Fruit fly (Drosophila melanogaster) whole organism, prepupa: Measurements from ENCODE around the gene csw.
A peak's percentile ranks its signal among the peaks of the same experiment; 100 is the strongest.

Source experiments
- CG10631 ChIP-seq: fragments of 200-800 bp; sonication (Bioruptor generic); optimal IDR thresholded peaks from 2 replicates; lab custom pipeline; 2016; ENCODE audit warnings: missing biosample characterization, missing genetic modification characterization
- CG10669 ChIP-seq: fragments of 200-800 bp; sonication (Bioruptor generic); optimal IDR thresholded peaks from 3 replicates; lab custom pipeline; 2018; ENCODE audit warnings: missing biosample characterization, mild to moderate bottlenecking, missing genetic modification characterization, moderate library complexity
- CG11294 ChIP-seq: fragments of 200-800 bp; sonication (Bioruptor generic); IDR thresholded peaks from 2 replicates; pipeline ENCODE4 v1.3.6; 2022; ENCODE audit warnings: missing biosample characterization, missing genetic modification characterization
- CG11902 ChIP-seq: fragments of 200-800 bp; sonication (Bioruptor generic); optimal IDR thresholded peaks from 3 replicates; lab custom pipeline; 2016; ENCODE audit warnings: missing biosample characterization, missing genetic modification characterization
- CG15336 ChIP-seq: fragments of 200-800 bp; sonication (Bioruptor generic); IDR thresholded peaks from 2 replicates; pipeline ENCODE4 v1.3.6; 2022; ENCODE audit warnings: missing biosample characterization, missing genetic modification characterization
- CG1621 ChIP-seq: fragments of 200-800 bp; sonication (Bioruptor generic); optimal IDR thresholded peaks from 3 replicates; lab custom pipeline; 2018; ENCODE audit warnings: missing biosample characterization, mild to moderate bottlenecking, missing genetic modification characterization
- CG16779 ChIP-seq: fragments of 200-800 bp; sonication (Bioruptor generic); optimal IDR thresholded peaks from 3 replicates; lab custom pipeline; 2017; ENCODE audit warnings: missing biosample characterization, mild to moderate bottlenecking, missing genetic modification characterization
- CG3032 ChIP-seq: fragments of 200-800 bp; optimal IDR thresholded peaks from 2 replicates; lab custom pipeline; 2019; ENCODE audit warnings: missing biosample characterization, mild to moderate bottlenecking, missing genetic modification characterization, moderate library complexity
- CG31627 ChIP-seq: fragments of 200-800 bp; sonication (Bioruptor generic); optimal IDR thresholded peaks from 3 replicates; lab custom pipeline; 2016; ENCODE audit warnings: missing biosample characterization, missing genetic modification characterization
- CG32006 ChIP-seq: fragments of 200-800 bp; sonication (Bioruptor generic); optimal IDR thresholded peaks from 3 replicates; lab custom pipeline; 2017; ENCODE audit warnings: missing biosample characterization, mild to moderate bottlenecking, missing genetic modification characterization
- CG34406 ChIP-seq: fragments of 200-800 bp; sonication (Bioruptor generic); optimal IDR thresholded peaks from 3 replicates; lab custom pipeline; 2016; ENCODE audit warnings: missing biosample characterization, missing genetic modification characterization
- CG3919 ChIP-seq: fragments of 200-800 bp; sonication (Bioruptor generic); optimal IDR thresholded peaks from 3 replicates; lab custom pipeline; 2016; ENCODE audit warnings: missing biosample characterization, missing genetic modification characterization
- CG4318 ChIP-seq: fragments of 200-800 bp; sonication (Bioruptor generic); optimal IDR thresholded peaks from 3 replicates; lab custom pipeline; 2017; ENCODE audit warnings: missing biosample characterization, mild to moderate bottlenecking, missing genetic modification characterization
- CG6163 ChIP-seq: fragments of 200-800 bp; sonication (Bioruptor generic); IDR thresholded peaks from 3 replicates; pipeline ENCODE4 v1.3.6; 2022; ENCODE audit warnings: missing biosample characterization, missing genetic modification characterization
- CG6276 ChIP-seq: fragments of 200-800 bp; sonication (Bioruptor generic); optimal IDR thresholded peaks from 2 replicates; lab custom pipeline; 2017; ENCODE audit warnings: missing biosample characterization, mild to moderate bottlenecking, missing genetic modification characterization
- CG6792 ChIP-seq: fragments of 200-800 bp; sonication (Bioruptor generic); optimal IDR thresholded peaks from 3 replicates; lab custom pipeline; 2016; ENCODE audit warnings: missing biosample characterization, missing genetic modification characterization
- CG6808 ChIP-seq: fragments of 200-800 bp; sonication (Bioruptor generic); optimal IDR thresholded peaks from 3 replicates; lab custom pipeline; 2017; ENCODE audit warnings: missing biosample characterization, missing genetic modification characterization, mild to moderate bottlenecking, moderate library complexity, missing genetic modification reagents
- CG6854 ChIP-seq: fragments of 200-800 bp; sonication (Bioruptor generic); optimal IDR thresholded peaks from 2 replicates; lab custom pipeline; 2017; ENCODE audit warnings: missing biosample characterization, mild to moderate bottlenecking, missing genetic modification characterization
- CG7368 ChIP-seq: fragments of 200-800 bp; sonication (Bioruptor generic); optimal IDR thresholded peaks from 3 replicates; lab custom pipeline; 2016; ENCODE audit warnings: missing biosample characterization, missing genetic modification characterization
- CG8119 ChIP-seq: fragments of 200-800 bp; sonication (Bioruptor generic); IDR thresholded peaks from 3 replicates; pipeline ENCODE4 v1.3.6; 2022; ENCODE audit warnings: missing biosample characterization, missing genetic modification characterization
- CG8319 ChIP-seq: fragments of 200-800 bp; sonication (Bioruptor generic); optimal IDR thresholded peaks from 3 replicates; lab custom pipeline; 2016; ENCODE audit warnings: missing biosample characterization, missing genetic modification characterization
- CG8632 ChIP-seq: fragments of 200-800 bp; sonication (Bioruptor generic); optimal IDR thresholded peaks from 3 replicates; lab custom pipeline; 2016; ENCODE audit warnings: missing biosample characterization, missing genetic modification characterization
- CG9139 ChIP-seq: fragments of 200-800 bp; sonication (Bioruptor generic); optimal IDR thresholded peaks from 3 replicates; lab custom pipeline; 2017; ENCODE audit warnings: missing biosample characterization, mild to moderate bottlenecking, missing genetic modification characterization
- Eip75B ChIP-seq: fragments of 200-800 bp; sonication (Bioruptor generic); optimal IDR thresholded peaks from 3 replicates; lab custom pipeline; 2016; ENCODE audit warnings: missing biosample characterization, missing genetic modification characterization
- Eip93F ChIP-seq: fragments of 200-800 bp; sonication (Bioruptor generic); optimal IDR thresholded peaks from 2 replicates; lab custom pipeline; 2016; ENCODE audit warnings: missing biosample characterization, mild to moderate bottlenecking, missing genetic modification characterization
- Ets21C ChIP-seq: fragments of 200-800 bp; sonication (Bioruptor generic); optimal IDR thresholded peaks from 3 replicates; lab custom pipeline; 2016; ENCODE audit warnings: missing biosample characterization, missing genetic modification characterization
- Gug ChIP-seq: fragments of 200-800 bp; sonication (Bioruptor generic); IDR thresholded peaks from 2 replicates; pipeline ENCODE4 v1.3.6; 2022; ENCODE audit warnings: missing biosample characterization, missing genetic modification characterization
- Hr38 ChIP-seq: sonication (Bioruptor generic); optimal IDR thresholded peaks from 2 replicates; lab custom pipeline; 2016; ENCODE audit warnings: missing biosample characterization, missing genetic modification characterization
- Hr4 ChIP-seq: fragments of 200-800 bp; sonication (Bioruptor generic); optimal IDR thresholded peaks from 3 replicates; lab custom pipeline; 2016; ENCODE audit warnings: missing biosample characterization, missing genetic modification characterization
- Lpt ChIP-seq: fragments of 200-800 bp; sonication (Bioruptor generic); optimal IDR thresholded peaks from 3 replicates; lab custom pipeline; 2016; ENCODE audit warnings: missing biosample characterization, missing genetic modification characterization
- Met ChIP-seq: fragments of 200-800 bp; sonication (Bioruptor generic); optimal IDR thresholded peaks from 3 replicates; lab custom pipeline; 2016; ENCODE audit warnings: missing biosample characterization, missing genetic modification characterization
- OdsH ChIP-seq: fragments of 200-800 bp; sonication (Bioruptor generic); optimal IDR thresholded peaks from 3 replicates; lab custom pipeline; 2016; ENCODE audit warnings: missing biosample characterization, missing genetic modification characterization
- Smox ChIP-seq: fragments of 200-800 bp; sonication (Bioruptor generic); optimal IDR thresholded peaks from 3 replicates; lab custom pipeline; 2016; ENCODE audit warnings: missing biosample characterization, missing genetic modification characterization
- Sox102F ChIP-seq: fragments of 200-800 bp; sonication (Bioruptor generic); optimal IDR thresholded peaks from 2 replicates; lab custom pipeline; 2016; ENCODE audit warnings: missing biosample characterization, mild to moderate bottlenecking, missing genetic modification characterization
- Sox14 ChIP-seq: fragments of 200-800 bp; sonication (Bioruptor generic); optimal IDR thresholded peaks from 3 replicates; lab custom pipeline; 2016; ENCODE audit warnings: missing biosample characterization, missing genetic modification characterization
- Sox15 ChIP-seq: fragments of 200-800 bp; sonication (Bioruptor generic); optimal IDR thresholded peaks from 3 replicates; lab custom pipeline; 2016; ENCODE audit warnings: missing biosample characterization, missing genetic modification characterization
- achi ChIP-seq: fragments of 200-800 bp; sonication (Bioruptor generic); optimal IDR thresholded peaks from 3 replicates; lab custom pipeline; 2016; ENCODE audit warnings: missing biosample characterization, missing genetic modification characterization
- cyc ChIP-seq: fragments of 200-800 bp; sonication (Bioruptor generic); optimal IDR thresholded peaks from 3 replicates; lab custom pipeline; 2016; ENCODE audit warnings: missing biosample characterization, missing genetic modification characterization
- dac ChIP-seq: fragments of 200-800 bp; sonication (Bioruptor generic); optimal IDR thresholded peaks from 2 replicates; lab custom pipeline; 2017; ENCODE audit warnings: missing biosample characterization, mild to moderate bottlenecking, missing genetic modification characterization
- dsx ChIP-seq: fragments of 200-800 bp; optimal IDR thresholded peaks from 3 replicates; lab custom pipeline; 2019; ENCODE audit warnings: missing biosample characterization, mild to moderate bottlenecking, missing genetic modification characterization, moderate library complexity; ENCODE audit not compliant: poor library complexity, severe bottlenecking
- eg ChIP-seq: fragments of 200-800 bp; sonication (Bioruptor generic); IDR thresholded peaks from 3 replicates; pipeline ENCODE4 v1.3.6; 2022; ENCODE audit warnings: missing biosample characterization, missing genetic modification characterization
- esn ChIP-seq: fragments of 200-800 bp; sonication (Bioruptor generic); optimal IDR thresholded peaks from 2 replicates; lab custom pipeline; 2016; ENCODE audit warnings: missing biosample characterization, mild to moderate bottlenecking, missing genetic modification characterization, moderate library complexity
- fd85E ChIP-seq: fragments of 200-800 bp; sonication (Bioruptor generic); optimal IDR thresholded peaks from 3 replicates; lab custom pipeline; 2016; ENCODE audit warnings: missing biosample characterization, missing genetic modification characterization
- fkh ChIP-seq: fragments of 200-800 bp; sonication (Bioruptor generic); optimal IDR thresholded peaks from 3 replicates; lab custom pipeline; 2017; ENCODE audit warnings: missing biosample characterization, mild to moderate bottlenecking, missing genetic modification characterization, moderate library complexity
- lz ChIP-seq: fragments of 200-800 bp; sonication (Bioruptor generic); optimal IDR thresholded peaks from 3 replicates; lab custom pipeline; 2016; ENCODE audit warnings: missing biosample characterization, missing genetic modification characterization
- net ChIP-seq: fragments of 200-800 bp; sonication (Bioruptor generic); optimal IDR thresholded peaks from 3 replicates; lab custom pipeline; 2016; ENCODE audit warnings: missing biosample characterization, missing genetic modification characterization
- pdm3 ChIP-seq: fragments of 200-800 bp; sonication (Bioruptor generic); optimal IDR thresholded peaks from 3 replicates; lab custom pipeline; 2016; ENCODE audit warnings: missing biosample characterization, missing genetic modification characterization
- salr ChIP-seq, 2 experiments: fragments of 200-800 bp; sonication (Bioruptor generic); optimal IDR thresholded peaks; 3 replicates each; lab custom pipeline; 2016 to 2018; ENCODE audit warnings: missing biosample characterization in 2 of 2, missing genetic modification characterization in 2 of 2, mild to moderate bottlenecking in 1 of 2
- spab ChIP-seq: fragments of 200-800 bp; sonication (Bioruptor generic); optimal IDR thresholded peaks from 2 replicates; lab custom pipeline; 2017; ENCODE audit warnings: missing biosample characterization, mild to moderate bottlenecking, missing genetic modification characterization, missing genetic modification reagents
- ss ChIP-seq, 2 experiments: fragments of 200-800 bp; sonication (Bioruptor generic); optimal IDR thresholded peaks; 2 replicates in 1 of 2; 3 replicates in 1 of 2; lab custom pipeline; 2017 to 2018; ENCODE audit warnings: mild to moderate bottlenecking in 2 of 2, missing biosample characterization in 2 of 2, missing genetic modification characterization in 2 of 2, moderate library complexity in 1 of 2
- svp ChIP-seq: fragments of 200-800 bp; sonication (Bioruptor generic); peaks from one replicate; lab custom pipeline; 2016; ENCODE audit warnings: missing biosample characterization, missing genetic modification characterization
- topi ChIP-seq: fragments of 200-800 bp; sonication (Bioruptor generic); optimal IDR thresholded peaks from 3 replicates; lab custom pipeline; 2016; ENCODE audit warnings: missing biosample characterization, missing genetic modification characterization
- vri ChIP-seq: fragments of 200-800 bp; sonication (Bioruptor generic); optimal IDR thresholded peaks from 3 replicates; lab custom pipeline; 2016; ENCODE audit warnings: missing biosample characterization, mild to moderate bottlenecking, missing genetic modification characterization

Gene csw

dm6 chrX:2140487-2140886 is 46.5 kb downstream of the csw start:
- no peak for TF ChIP-seq Lpt
- TF ChIP-seq achi (GFP tag; lab: Kevin White, UChicago), result no peak
- TF ChIP-seq Gug (GFP tag; lab: Robert Waterston, UW), result no peak
- TF ChIP-seq CG6792 (GFP tag; lab: Kevin White, UChicago), result no peak
- TF ChIP-seq CG3919 (GFP tag; lab: Kevin White, UChicago), result no peak
- no peak for TF ChIP-seq Sox14
- no peak for TF ChIP-seq Smox (GFP tag; lab: Kevin White, UChicago)
- TF ChIP-seq CG4318 (GFP tag; lab: Kevin White, UChicago), result no peak
- TF ChIP-seq spab (GFP tag; lab: Kevin White, UChicago), result no peak
- no peak for TF ChIP-seq CG6808 (GFP tag; lab: Kevin White, UChicago)
- TF ChIP-seq Hr4, result no peak
- no peak for TF ChIP-seq Eip75B
- TF ChIP-seq svp (GFP tag; lab: Kevin White, UChicago), result peak; percentile 67
- no peak for TF ChIP-seq CG10631
- TF ChIP-seq CG8632 (GFP tag; lab: Kevin White, UChicago), result no peak
- TF ChIP-seq CG15336 (GFP tag; lab: Robert Waterston, UW), result no peak
- TF ChIP-seq Eip93F (GFP tag; lab: Kevin White, UChicago), result no peak
- no peak for TF ChIP-seq vri (GFP tag; lab: Kevin White, UChicago)
- no peak for TF ChIP-seq CG6276 (GFP tag; lab: Kevin White, UChicago)
- peak; percentile 37 for TF ChIP-seq CG1621 (tag; lab: Kevin White, UChicago)
- TF ChIP-seq esn, result no peak
- no peak for TF ChIP-seq cyc (GFP tag; lab: Kevin White, UChicago)
- no peak for TF ChIP-seq Hr38 (GFP tag; lab: Kevin White, UChicago)
- TF ChIP-seq CG10669 (GFP tag; lab: Kevin White, UChicago), result no peak
- no peak for TF ChIP-seq salr (GFP tag; optimal IDR thresholded peaks at IDR 0.05; lab: Kevin White, UChicago)
- TF ChIP-seq fd85E (GFP tag; lab: Kevin White, UChicago), result no peak
- TF ChIP-seq dac, result no peak
- peak; percentile 6 for TF ChIP-seq Met
- no peak for TF ChIP-seq pdm3 (GFP tag; lab: Kevin White, UChicago)
- TF ChIP-seq Sox15 (GFP tag; lab: Kevin White, UChicago), result no peak
- TF ChIP-seq CG6163, result peak; percentile 54; the same call in 2 of the 3 replicates
- TF ChIP-seq OdsH (GFP tag; lab: Kevin White, UChicago), result no peak
- no peak for TF ChIP-seq topi (GFP tag; lab: Kevin White, UChicago)
- TF ChIP-seq Ets21C, result no peak
- TF ChIP-seq CG3032 (tag; lab: Kevin White, UChicago), result no peak
- TF ChIP-seq CG9139 (GFP tag; lab: Kevin White, UChicago), result no peak
- TF ChIP-seq ss (GFP tag; optimal IDR thresholded peaks at IDR 0.05; lab: Kevin White, UChicago), result no peak
- TF ChIP-seq fkh (GFP tag; lab: Kevin White, UChicago), result no peak
- TF ChIP-seq Sox102F, result no peak
- TF ChIP-seq CG11902, result no peak
- TF ChIP-seq CG32006, result no peak
- TF ChIP-seq CG16779 (tag; lab: Kevin White, UChicago), result no peak
- TF ChIP-seq CG34406 (GFP tag; lab: Kevin White, UChicago), result peak; percentile 12
- TF ChIP-seq lz, result no peak
- no peak for TF ChIP-seq net (GFP tag; lab: Kevin White, UChicago)
- TF ChIP-seq CG6854, result no peak
- no peak for TF ChIP-seq CG11294 (GFP tag; lab: Robert Waterston, UW)
- TF ChIP-seq dsx (GFP tag; lab: Kevin White, UChicago), result peak; percentile 29
- no peak for TF ChIP-seq CG7368
- peak; percentile 34; the same call in 1 of the 3 replicates for TF ChIP-seq eg (GFP tag; lab: Robert Waterston, UW)
- no peak for TF ChIP-seq CG8319 (GFP tag; lab: Kevin White, UChicago)
- TF ChIP-seq CG31627 (GFP tag; lab: Kevin White, UChicago), result no peak
- no peak for TF ChIP-seq CG8119
